Fruit fly (Drosophila melanogaster): Measurements from ENCODE around the gene CG18301.
A peak's percentile ranks its signal among the peaks of the same experiment; 100 is the strongest.

DNA sequence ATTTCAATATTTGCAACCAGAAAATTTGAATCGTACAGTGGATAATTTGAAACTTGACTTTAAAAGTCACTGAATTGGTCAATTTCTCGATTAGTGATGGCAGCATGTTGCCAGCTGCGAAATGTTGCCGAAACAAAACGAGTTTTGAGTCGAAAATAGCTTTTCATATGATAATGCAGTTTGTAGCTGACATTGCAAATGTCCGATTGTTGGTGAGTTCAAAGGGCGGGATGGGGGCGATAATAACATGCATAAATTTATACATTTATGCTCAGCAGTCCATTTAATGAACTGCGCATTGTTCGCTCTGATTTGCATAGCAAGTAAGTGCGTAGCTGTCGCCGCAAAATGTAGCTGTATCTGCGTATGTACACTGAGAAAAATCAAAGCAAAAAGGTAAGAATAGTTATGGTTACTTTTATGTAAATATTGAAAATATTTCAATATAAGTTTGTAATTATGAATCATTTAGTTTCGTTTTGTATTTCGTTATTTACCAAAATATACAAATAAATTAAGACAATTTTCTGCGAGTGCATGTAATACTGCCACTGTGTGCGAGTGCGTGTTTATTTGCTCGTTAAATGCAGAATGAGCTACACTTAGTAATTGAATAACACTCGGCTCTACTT lies 4.6 kb upstream of the CG18301 start, which contains the start of gene Lip4:
- TF ChIP-seq CG11762 (GFP tag; optimal IDR thresholded peaks at IDR 0.05; ENCODE audit: insufficient read depth) (peak; percentile 49), CG15336 (GFP tag; IDR thresholded peaks at IDR 0.05) (peak; percentile 80), CG6808 (GFP tag; optimal IDR thresholded peaks at IDR 0.05) (peak; percentile 64), Sox102F (GFP tag; optimal IDR thresholded peaks at IDR 0.05) (peak; percentile 51), vri (GFP tag; optimal IDR thresholded peaks at IDR 0.05) (peak; percentile 14), fd59A (GFP tag; optimal IDR thresholded peaks at IDR 0.05) (peak; percentile 54)
